Fruit fly (Drosophila melanogaster): ENCODE measurements around the gene CG1523.

DNA sequence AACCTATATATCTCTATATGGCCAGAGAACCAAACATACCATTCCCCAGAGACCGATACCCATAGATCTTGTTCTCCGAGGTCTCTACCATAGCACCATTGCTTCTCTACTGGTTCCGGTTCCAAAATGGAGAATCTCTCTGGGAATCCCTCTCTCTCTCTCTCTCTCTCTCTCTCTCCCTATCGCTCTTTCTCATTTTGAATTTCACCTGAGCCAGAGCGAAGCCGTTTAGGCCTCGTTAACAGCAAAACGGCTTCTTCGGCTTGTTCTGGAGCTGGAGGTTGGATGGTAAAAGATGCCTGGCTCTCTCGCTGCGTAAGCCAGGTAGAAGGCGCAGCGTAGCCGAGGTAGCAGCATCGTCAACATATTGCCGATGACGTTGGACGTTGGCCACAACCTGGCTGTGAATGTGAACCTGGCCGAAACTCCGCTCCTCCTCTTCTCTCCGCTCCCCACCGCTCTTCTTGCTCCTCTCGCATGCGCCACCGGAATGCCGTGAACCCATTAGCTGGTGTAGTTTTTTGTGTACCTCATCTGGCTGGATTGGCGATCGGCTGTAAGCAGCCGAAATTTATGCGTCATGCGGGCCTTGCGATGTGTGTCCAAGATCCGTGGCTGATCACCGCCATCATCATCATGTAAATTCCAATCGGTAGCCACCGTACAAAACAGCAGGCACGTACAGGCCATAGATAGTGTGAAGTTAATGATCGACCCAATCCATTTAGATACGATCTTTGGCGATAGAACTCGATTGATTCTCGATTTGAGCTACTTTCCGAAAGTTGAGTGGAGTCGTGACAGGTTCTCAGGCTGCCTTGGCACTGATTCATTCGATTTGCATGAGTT, 42.1 kb upstream of the CG1523 start:
- TF ChIP-seq cnc (optimal IDR thresholded peaks at IDR 0.05) = no peak
- no peak for TF ChIP-seq CG12768 (GFP tag; optimal IDR thresholded peaks at IDR 0.05)
- no peak for TF ChIP-seq kay (GFP tag; ENCODE audit: borderline replicate concordance)
- no peak for TF ChIP-seq CG11617 (GFP tag; optimal IDR thresholded peaks at IDR 0.05)
- no peak for TF ChIP-seq pad (GFP tag; optimal IDR thresholded peaks at IDR 0.05)
- no peak for TF ChIP-seq cic (GFP tag; optimal IDR thresholded peaks at IDR 0.05)
- TF ChIP-seq CG14711 (tag; optimal IDR thresholded peaks at IDR 0.05) = no peak
- TF ChIP-seq CG5204 (GFP tag; optimal IDR thresholded peaks at IDR 0.05) = no peak
- no peak for TF ChIP-seq tj (GFP tag; optimal IDR thresholded peaks at IDR 0.05)
- TF ChIP-seq bab1 (GFP tag; optimal IDR thresholded peaks at IDR 0.05) = no peak
- TF ChIP-seq Hr96 (GFP tag; optimal IDR thresholded peaks at IDR 0.05) = no peak
- TF ChIP-seq Mnt (GFP tag; optimal IDR thresholded peaks at IDR 0.05) = no peak
- no peak for TF ChIP-seq CG33017 (tag; optimal IDR thresholded peaks at IDR 0.05)
